Worm (Caenorhabditis elegans): Measurements from ENCODE around the gene F56D6.23.

DNA sequence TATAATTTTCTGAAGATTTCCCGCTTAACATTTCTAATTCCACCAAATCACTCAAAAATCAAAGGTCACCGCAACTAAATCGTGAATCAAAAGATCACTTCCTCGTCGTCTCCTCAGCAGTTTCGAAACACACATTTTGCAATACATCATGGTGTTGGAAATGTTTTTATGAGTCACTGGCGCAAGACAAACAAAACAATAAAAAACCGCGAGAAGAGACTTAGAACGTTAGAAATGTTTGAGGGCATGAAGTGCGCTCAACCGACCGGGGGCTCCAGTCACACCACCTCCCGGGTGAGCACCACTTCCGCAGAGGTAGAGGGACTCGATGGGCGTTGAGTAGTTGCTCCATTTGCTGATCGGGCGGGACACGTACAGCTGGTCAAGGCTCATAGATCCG, 43.0 kb upstream of the F56D6.23 start:
- TF ChIP-seq M03D4.4 (tag; optimal IDR thresholded peaks at IDR 0.05) (no peak), mls-2 (tag; optimal IDR thresholded peaks at IDR 0.05) (no peak), mep-1 (tag; optimal IDR thresholded peaks at IDR 0.05) (no peak), ham-2 (GFP tag; optimal IDR thresholded peaks at IDR 0.05) (no peak), unc-39 (tag; optimal IDR thresholded peaks at IDR 0.05) (no peak), unc-62 (GFP tag; optimal IDR thresholded peaks at IDR 0.05) (no peak)

Data from whole organism, mixed stage, embryonic.